Worm (Caenorhabditis elegans): Measurements from ENCODE around the gene ZC513.3.
A peak's percentile ranks its signal among the peaks of the same experiment; 100 is the strongest.

Gene ZC513.3

DNA sequence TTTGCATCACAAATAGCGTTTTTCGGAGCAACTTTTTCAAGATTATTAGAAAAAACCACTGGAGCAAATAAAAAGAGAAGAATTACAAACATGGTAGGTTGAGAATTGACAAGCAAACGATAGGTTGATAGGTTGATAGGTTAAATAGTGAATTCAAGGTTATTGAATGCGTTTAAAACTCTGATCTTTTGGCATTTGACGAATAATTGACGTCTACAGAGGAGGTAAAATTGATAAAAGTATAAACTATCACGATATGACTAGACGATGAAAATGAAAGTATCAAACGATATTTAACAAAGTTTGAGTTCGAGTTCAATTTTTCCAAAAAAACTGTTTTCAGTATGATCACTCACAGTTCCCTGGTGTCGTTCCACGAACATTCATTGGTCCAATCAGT lies 10.9 kb upstream of the ZC513.3 start, which contains the start of gene ZC513.14:
Gene ZC513.14 (minus strand): TSS at position 101 of the 400 bp plus-strand sequence.
- TF ChIP-seq T22C8.4 (GFP tag; IDR thresholded peaks at IDR 0.05) (no peak), ref-1 (GFP tag; conservative IDR thresholded peaks at IDR 0.05) (no peak), ztf-23 (GFP tag; IDR thresholded peaks at IDR 0.05) (no peak), klf-2 (GFP tag; conservative IDR thresholded peaks at IDR 0.05) (no peak), tab-1 (GFP tag; IDR thresholded peaks at IDR 0.05) (no peak)

DNA sequence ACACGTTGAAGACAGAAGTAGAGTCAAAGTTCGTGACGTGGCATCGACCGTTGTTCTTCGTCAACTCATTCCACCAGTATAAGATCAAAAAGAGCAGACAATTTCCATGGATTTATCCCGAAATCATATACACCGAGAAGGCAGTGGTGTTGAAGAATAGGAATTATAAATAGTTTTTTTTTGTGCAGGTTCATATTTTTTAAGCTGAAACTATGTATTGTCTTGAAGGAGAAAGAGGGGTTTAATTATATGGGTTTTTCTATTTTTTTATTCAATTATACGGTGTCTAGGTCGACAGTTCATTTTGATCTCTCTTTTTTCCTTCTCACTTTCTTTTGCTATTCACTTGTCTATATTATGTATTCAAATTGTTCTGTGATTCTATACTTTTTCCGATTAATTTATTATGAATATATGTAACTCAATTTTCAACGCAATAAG lies 7.7 kb upstream of the ZC513.3 start:
- TF ChIP-seq ztf-29 (GFP tag; IDR thresholded peaks at IDR 0.05) (no peak), ztf-23 (GFP tag; IDR thresholded peaks at IDR 0.05) (peak; percentile 56; the same call in 1 of the 2 replicates), flt-1 (GFP tag; IDR thresholded peaks at IDR 0.05) (peak; percentile 38)

DNA sequence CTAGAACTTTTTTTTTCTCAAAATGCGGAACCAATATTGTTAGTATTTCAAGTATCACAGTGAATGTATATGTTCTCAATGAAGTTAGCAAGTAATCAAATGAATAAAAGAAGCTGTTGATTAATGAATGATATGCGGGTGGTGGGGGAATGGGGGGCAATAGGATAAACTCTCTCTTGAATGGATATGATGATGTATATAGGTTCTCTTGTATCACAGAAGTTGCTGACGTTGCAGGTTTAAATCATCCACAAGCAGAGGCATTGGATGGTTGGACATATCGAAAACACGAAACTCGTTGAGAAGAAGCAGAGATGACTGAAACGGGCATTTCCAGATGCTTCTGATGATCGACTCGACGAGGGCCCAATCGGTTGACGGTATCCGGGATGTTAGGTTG lies 7.2 kb upstream of the ZC513.3 start:
- no peak for TF ChIP-seq ztf-23 (GFP tag; IDR thresholded peaks at IDR 0.05)
- TF ChIP-seq flt-1 (GFP tag; IDR thresholded peaks at IDR 0.05): peak; percentile 58; the same call in 1 of the 2 replicates

DNA sequence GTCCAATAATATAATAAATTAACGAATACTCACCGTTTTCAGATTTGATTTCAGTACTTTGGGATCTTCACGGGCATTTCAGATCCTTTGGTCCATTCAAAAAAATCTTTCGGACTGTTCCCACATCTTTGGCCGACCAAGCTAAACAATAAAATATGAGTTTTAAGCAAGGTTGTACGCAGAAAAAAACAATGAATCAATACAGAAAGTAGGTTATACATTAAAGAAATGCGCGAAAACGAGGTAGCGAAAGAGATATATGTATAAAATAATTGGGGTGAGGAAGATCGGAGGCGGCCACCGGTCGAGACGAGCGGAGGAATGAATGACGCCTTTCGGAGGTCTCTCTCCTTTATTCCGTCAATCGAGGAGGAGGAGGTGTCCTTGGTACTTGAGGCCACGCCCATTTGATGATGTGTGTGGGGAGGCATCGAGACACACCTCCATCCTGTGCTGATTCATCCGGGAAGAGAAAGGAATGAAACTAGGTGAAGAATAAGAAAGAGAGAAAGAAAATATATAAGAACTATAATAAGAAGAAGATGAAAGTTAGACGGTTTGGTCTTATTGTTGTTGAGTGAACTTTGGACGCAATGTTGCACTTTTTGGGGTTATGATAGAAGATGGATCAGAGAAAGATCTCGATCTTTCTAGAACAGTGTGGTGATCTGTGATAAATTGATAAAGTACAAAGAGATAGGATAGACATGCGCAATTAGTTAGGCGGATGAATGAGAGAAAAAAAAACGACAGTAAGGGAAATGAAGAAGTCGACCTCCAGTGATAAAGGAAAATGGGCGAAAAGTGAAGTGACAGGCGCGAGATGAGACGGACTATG lies 6.3 kb upstream of the ZC513.3 start:
- TF ChIP-seq T22C8.4 (GFP tag; IDR thresholded peaks at IDR 0.05) (no peak), ztf-29 (GFP tag; IDR thresholded peaks at IDR 0.05) (no peak), ztf-23 (GFP tag; IDR thresholded peaks at IDR 0.05) (no peak), klf-2 (GFP tag; conservative IDR thresholded peaks at IDR 0.05) (no peak), med-1 (GFP tag; optimal IDR thresholded peaks at IDR 0.05; ENCODE audit: insufficient read depth) (no peak), cog-1 (tag; optimal IDR thresholded peaks at IDR 0.05) (no peak), flt-1 (GFP tag; IDR thresholded peaks at IDR 0.05) (no peak), tab-1 (GFP tag; IDR thresholded peaks at IDR 0.05) (no peak)

- no peak for TF ChIP-seq ref-1 (GFP tag; conservative IDR thresholded peaks at IDR 0.05)
- TF ChIP-seq ztf-29 (GFP tag; IDR thresholded peaks at IDR 0.05): no peak
- no peak for TF ChIP-seq tab-1 (GFP tag; IDR thresholded peaks at IDR 0.05)
- no peak for TF ChIP-seq cog-1 (tag; optimal IDR thresholded peaks at IDR 0.05)
- no peak for TF ChIP-seq T22C8.4 (GFP tag; IDR thresholded peaks at IDR 0.05)
- TF ChIP-seq flt-1 (GFP tag; IDR thresholded peaks at IDR 0.05): no peak
- TF ChIP-seq klf-2 (GFP tag; conservative IDR thresholded peaks at IDR 0.05): no peak
- TF ChIP-seq med-1 (GFP tag; optimal IDR thresholded peaks at IDR 0.05; ENCODE audit: insufficient read depth): no peak
- no peak for TF ChIP-seq ztf-23 (GFP tag; IDR thresholded peaks at IDR 0.05)
Measured at ce11 chrV:8041336-8041868, 5.4 kb upstream of the ZC513.3 start.

DNA sequence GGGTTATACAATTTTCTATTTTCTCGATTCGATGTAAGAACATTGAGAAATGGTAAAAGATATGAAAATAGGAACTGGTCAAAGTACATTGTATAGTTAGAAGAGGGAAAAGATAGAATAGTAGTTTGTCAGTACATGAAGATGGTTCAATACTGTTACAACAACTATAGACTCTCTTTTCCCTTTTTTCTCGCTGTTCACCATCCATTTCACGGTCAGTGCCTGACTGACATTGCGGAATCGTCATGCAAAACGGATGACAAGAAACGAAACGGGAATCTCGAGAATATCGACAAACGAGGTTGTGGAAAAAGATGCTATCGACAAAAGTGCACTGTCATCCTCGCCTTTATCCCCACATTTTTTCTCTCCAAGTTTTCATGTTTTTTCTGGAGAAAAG lies 3.1 kb upstream of the ZC513.3 start:
- TF ChIP-seq med-1 (GFP tag; optimal IDR thresholded peaks at IDR 0.05; ENCODE audit: insufficient read depth) (no peak), tab-1 (GFP tag; IDR thresholded peaks at IDR 0.05) (no peak), flt-1 (GFP tag; IDR thresholded peaks at IDR 0.05) (no peak), cog-1 (tag; optimal IDR thresholded peaks at IDR 0.05) (no peak), ztf-29 (GFP tag; IDR thresholded peaks at IDR 0.05) (no peak), ref-1 (GFP tag; conservative IDR thresholded peaks at IDR 0.05) (no peak), klf-2 (GFP tag; conservative IDR thresholded peaks at IDR 0.05) (no peak), ztf-23 (GFP tag; IDR thresholded peaks at IDR 0.05) (no peak), T22C8.4 (GFP tag; IDR thresholded peaks at IDR 0.05) (no peak)

DNA sequence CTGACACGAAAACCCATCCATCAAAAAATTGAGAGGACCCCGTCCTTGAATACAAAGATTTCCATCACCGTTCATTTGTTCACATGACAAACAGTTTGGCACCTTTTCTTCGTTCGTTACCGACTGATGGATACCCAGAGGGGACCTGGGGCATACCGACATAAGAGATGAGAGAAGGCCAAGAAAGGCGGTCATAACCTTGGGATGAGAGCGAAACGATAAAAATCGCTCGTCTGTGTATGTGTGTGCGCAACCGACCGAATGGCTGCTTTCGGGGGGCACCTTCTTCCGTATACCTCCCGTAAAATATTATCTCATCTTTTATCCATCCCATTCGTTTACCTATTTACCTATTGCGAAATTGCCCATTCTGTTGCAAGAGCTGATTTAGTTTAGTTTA lies 1.8 kb upstream of the ZC513.3 start:
- TF ChIP-seq flt-1 (GFP tag; IDR thresholded peaks at IDR 0.05) (no peak), tab-1 (GFP tag; IDR thresholded peaks at IDR 0.05) (no peak), ref-1 (GFP tag; conservative IDR thresholded peaks at IDR 0.05) (no peak), med-1 (GFP tag; optimal IDR thresholded peaks at IDR 0.05; ENCODE audit: insufficient read depth) (no peak), klf-2 (GFP tag; conservative IDR thresholded peaks at IDR 0.05) (no peak), cog-1 (tag; optimal IDR thresholded peaks at IDR 0.05) (no peak), ztf-29 (GFP tag; IDR thresholded peaks at IDR 0.05) (no peak), T22C8.4 (GFP tag; IDR thresholded peaks at IDR 0.05) (no peak), ztf-23 (GFP tag; IDR thresholded peaks at IDR 0.05) (no peak)

- TF ChIP-seq flt-1 (GFP tag; IDR thresholded peaks at IDR 0.05) (no peak), klf-2 (GFP tag; conservative IDR thresholded peaks at IDR 0.05) (no peak)
Measured at ce11 chrV:8050059-8050677, 3.4 kb downstream of the ZC513.3 start.

ce11 chrV:8050811-8051210 lies 4.0 kb downstream of the ZC513.3 start, which contains the start of gene col-43:
Gene col-43 (minus strand): TSS chrV:8050911.
- no peak for TF ChIP-seq klf-2 (GFP tag; conservative IDR thresholded peaks at IDR 0.05)
- TF ChIP-seq tab-1 (GFP tag; IDR thresholded peaks at IDR 0.05): no peak
- no peak for TF ChIP-seq ztf-23 (GFP tag; IDR thresholded peaks at IDR 0.05)
- TF ChIP-seq flt-1 (GFP tag; IDR thresholded peaks at IDR 0.05): no peak
- TF ChIP-seq ref-1 (GFP tag; conservative IDR thresholded peaks at IDR 0.05): no peak
- TF ChIP-seq cog-1 (tag; optimal IDR thresholded peaks at IDR 0.05): no peak
- TF ChIP-seq ztf-29 (GFP tag; IDR thresholded peaks at IDR 0.05): no peak
- TF ChIP-seq med-1 (GFP tag; optimal IDR thresholded peaks at IDR 0.05; ENCODE audit: insufficient read depth): no peak
- TF ChIP-seq T22C8.4 (GFP tag; IDR thresholded peaks at IDR 0.05): no peak

DNA sequence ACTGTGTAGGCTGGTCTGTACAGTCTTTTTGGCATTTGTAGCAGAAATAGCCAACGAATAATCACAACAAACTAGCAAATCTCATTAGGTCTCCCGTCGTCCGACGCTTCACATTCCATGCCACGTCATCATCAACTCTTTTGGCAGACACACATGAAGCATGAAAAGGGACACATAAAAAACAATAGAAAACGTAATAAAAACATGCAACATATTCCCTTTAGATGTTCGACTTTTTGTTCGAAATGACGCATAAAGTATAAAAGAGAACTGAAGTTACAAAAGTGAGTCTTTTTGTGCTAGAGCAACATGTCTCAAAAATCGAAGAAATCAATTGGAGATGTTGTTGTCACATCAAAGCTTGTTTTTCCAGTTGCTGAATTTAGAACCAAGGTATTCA lies 5.0 kb downstream of the ZC513.3 start, which contains the start of gene sth-1:
Gene sth-1 (plus strand): TSS at position 301 of the 400 bp plus-strand sequence.
- no peak for TF ChIP-seq klf-2 (GFP tag; conservative IDR thresholded peaks at IDR 0.05)
- TF ChIP-seq ref-1 (GFP tag; conservative IDR thresholded peaks at IDR 0.05): no peak
- no peak for TF ChIP-seq flt-1 (GFP tag; IDR thresholded peaks at IDR 0.05)
- no peak for TF ChIP-seq ztf-29 (GFP tag; IDR thresholded peaks at IDR 0.05)
- no peak for TF ChIP-seq med-1 (GFP tag; optimal IDR thresholded peaks at IDR 0.05; ENCODE audit: insufficient read depth)
- TF ChIP-seq ztf-23 (GFP tag; IDR thresholded peaks at IDR 0.05): no peak
- no peak for TF ChIP-seq tab-1 (GFP tag; IDR thresholded peaks at IDR 0.05)
- no peak for TF ChIP-seq T22C8.4 (GFP tag; IDR thresholded peaks at IDR 0.05)
